Worm (Caenorhabditis elegans): ENCODE data around the gene C33A11.2.

- TF ChIP-seq ceh-82 (tag; optimal IDR thresholded peaks at IDR 0.05) (no peak), elt-1 (tag; optimal IDR thresholded peaks at IDR 0.05) (no peak), lin-11 (tag; optimal IDR thresholded peaks at IDR 0.05) (no peak), nhr-129 (tag; optimal IDR thresholded peaks at IDR 0.05) (no peak), nhr-11 (tag; optimal IDR thresholded peaks at IDR 0.05) (no peak), R02D3.7 (tag; optimal IDR thresholded peaks at IDR 0.05) (no peak), nhr-12 (tag; optimal IDR thresholded peaks at IDR 0.05) (no peak), mdl-1 (tag; optimal IDR thresholded peaks at IDR 0.05) (no peak), unc-55 (GFP tag; optimal IDR thresholded peaks at IDR 0.05) (no peak), ztf-4 (tag; optimal IDR thresholded peaks at IDR 0.05) (no peak), skn-1 (tag; optimal IDR thresholded peaks at IDR 0.05) (no peak), unc-39 (tag; optimal IDR thresholded peaks at IDR 0.05) (no peak), dmd-4 (tag; optimal IDR thresholded peaks at IDR 0.05) (no peak), snpc-4 (tag; optimal IDR thresholded peaks at IDR 0.05) (no peak)
These were observed 7.0 kb downstream of the C33A11.2 start for ce11 chrX:15372772-15373171.

Data from whole organism, L2 larva.